Fruit fly (Drosophila melanogaster) whole organism, embryonic: ENCODE data around the gene Mondo.

Experiments
- CG12219 ChIP-seq: fragments of 200-800 bp; sonication (Bioruptor generic); optimal IDR thresholded peaks from 3 replicates; lab custom pipeline; 2018; ENCODE audit warnings: missing biosample characterization, mild to moderate bottlenecking, missing genetic modification characterization
- CG1233 ChIP-seq: fragments of 200-800 bp; sonication (Bioruptor generic); optimal IDR thresholded peaks from 4 replicates; lab custom pipeline; 2018; ENCODE audit warnings: missing biosample characterization, mild to moderate bottlenecking, missing genetic modification characterization
- CG12942 ChIP-seq: fragments of 200-800 bp; sonication (Bioruptor generic); optimal IDR thresholded peaks from 3 replicates; lab custom pipeline; 2016; ENCODE audit warnings: missing biosample characterization, missing genetic modification characterization
- CG13775 ChIP-seq: fragments of 200-800 bp; sonication (Bioruptor generic); optimal IDR thresholded peaks from 3 replicates; lab custom pipeline; 2017; ENCODE audit warnings: missing biosample characterization, mild to moderate bottlenecking, missing genetic modification characterization
- CG15514 ChIP-seq: fragments of 200-800 bp; sonication (Bioruptor generic); optimal IDR thresholded peaks from 3 replicates; lab custom pipeline; 2017; ENCODE audit warnings: missing biosample characterization, missing genetic modification characterization, mild to moderate bottlenecking, moderate library complexity, missing genetic modification reagents
- CG1602 ChIP-seq: fragments of 200-800 bp; sonication (Bioruptor generic); optimal IDR thresholded peaks from 3 replicates; lab custom pipeline; 2016; ENCODE audit warnings: missing biosample characterization, missing genetic modification characterization
- CG17359 ChIP-seq: fragments of 200-800 bp; sonication (Bioruptor generic); optimal IDR thresholded peaks from 3 replicates; lab custom pipeline; 2018; ENCODE audit warnings: missing biosample characterization, mild to moderate bottlenecking, missing genetic modification characterization, moderate library complexity
- CG17361 ChIP-seq: fragments of 200-800 bp; sonication (Bioruptor generic); IDR thresholded peaks from 3 replicates; pipeline ENCODE4 v1.3.6; 2022; ENCODE audit warnings: missing biosample characterization, missing genetic modification characterization
- CG17802 ChIP-seq: fragments of 200-800 bp; sonication (Bioruptor generic); optimal IDR thresholded peaks from 2 replicates; lab custom pipeline; 2018; ENCODE audit warnings: missing biosample characterization, mild to moderate bottlenecking, missing genetic modification characterization, moderate library complexity
- CG17829 ChIP-seq: fragments of 200-800 bp; optimal IDR thresholded peaks from 2 replicates; lab custom pipeline; 2019; ENCODE audit warnings: missing biosample characterization, mild to moderate bottlenecking, missing genetic modification characterization, moderate library complexity
- CG2202 ChIP-seq: fragments of 200-800 bp; sonication (Bioruptor generic); optimal IDR thresholded peaks from 2 replicates; lab custom pipeline; 2018; ENCODE audit warnings: missing biosample characterization, mild to moderate bottlenecking, missing genetic modification characterization
- CG2712 ChIP-seq: fragments of 200-800 bp; optimal IDR thresholded peaks from 3 replicates; lab custom pipeline; 2019; ENCODE audit warnings: missing biosample characterization, mild to moderate bottlenecking, missing genetic modification characterization, moderate library complexity
- CG32772 ChIP-seq: fragments of 200-800 bp; sonication (Bioruptor generic); IDR thresholded peaks from 2 replicates; pipeline ENCODE4 v1.3.6; 2022; ENCODE audit warnings: missing biosample characterization, missing genetic modification characterization
- CG3281 ChIP-seq: fragments of 200-800 bp; sonication (Bioruptor generic); optimal IDR thresholded peaks from 3 replicates; lab custom pipeline; 2017; ENCODE audit warnings: missing biosample characterization, mild to moderate bottlenecking, missing genetic modification characterization
- CG34224 ChIP-seq: fragments of 200-800 bp; sonication (Bioruptor generic); IDR thresholded peaks from 3 replicates; pipeline ENCODE4 v1.3.6; 2022; ENCODE audit warnings: missing biosample characterization, missing genetic modification characterization; ENCODE audit not compliant: partially characterized antibody
- CG43689 ChIP-seq: fragments of 200-800 bp; sonication (Bioruptor generic); IDR thresholded peaks from 2 replicates; pipeline ENCODE4 v1.3.6; 2022; ENCODE audit warnings: missing biosample characterization, missing genetic modification characterization
- CG4424 ChIP-seq: fragments of 200-800 bp; sonication (Bioruptor generic); optimal IDR thresholded peaks from 3 replicates; lab custom pipeline; 2016; ENCODE audit warnings: missing biosample characterization, missing genetic modification characterization
- CG7357 ChIP-seq: fragments of 200-800 bp; sonication (Bioruptor generic); IDR thresholded peaks from 3 replicates; pipeline ENCODE4 v1.3.6; 2022; ENCODE audit warnings: missing biosample characterization, missing genetic modification characterization
- CG7745 ChIP-seq: fragments of 200-800 bp; sonication (Bioruptor generic); optimal IDR thresholded peaks from 2 replicates; lab custom pipeline; 2018; ENCODE audit warnings: missing biosample characterization, mild to moderate bottlenecking, missing genetic modification characterization, moderate library complexity
- CG8290 ChIP-seq, 3 experiments: fragments of 200-800 bp; sonication (Bioruptor generic); optimal IDR thresholded peaks; 2 replicates each; lab custom pipeline; 2016 to 2019; ENCODE audit warnings: missing biosample characterization in 3 of 3, missing genetic modification characterization in 3 of 3, mild to moderate bottlenecking in 2 of 3, moderate library complexity in 1 of 3
- D ChIP-seq, 2 experiments: fragments of 200-800 bp in 1 of 2; fragments of >200 bp in 1 of 2; sonication (Bioruptor generic) in 1 of 2; optimal IDR thresholded peaks; 2 replicates in 1 of 2; 3 replicates in 1 of 2; lab custom pipeline; 2017; ENCODE audit warnings: mild to moderate bottlenecking in 1 of 2, missing biosample characterization in 1 of 2, missing genetic modification characterization in 1 of 2, missing genetic modification reagents in 1 of 2
- Fer1 ChIP-seq: fragments of 200-800 bp; sonication (Bioruptor generic); optimal IDR thresholded peaks from 2 replicates; lab custom pipeline; 2017; ENCODE audit warnings: missing biosample characterization, mild to moderate bottlenecking, missing genetic modification characterization
- MBD-R2 ChIP-seq: fragments of 200-800 bp; sonication (Bioruptor generic); IDR thresholded peaks from 2 replicates; pipeline ENCODE4 v1.3.6; 2022; ENCODE audit warnings: missing biosample characterization, missing genetic modification characterization
- MTF-1 ChIP-seq: fragments of 200-800 bp; sonication (Bioruptor generic); optimal IDR thresholded peaks from 2 replicates; lab custom pipeline; 2018; ENCODE audit warnings: missing biosample characterization, mild to moderate bottlenecking, missing genetic modification characterization, borderline replicate concordance
- Mad ChIP-seq: fragments of 200-800 bp; sonication (Bioruptor generic); optimal IDR thresholded peaks from 2 replicates; lab custom pipeline; 2016; ENCODE audit warnings: missing biosample characterization, missing genetic modification characterization
- Max ChIP-seq: fragments of 200-800 bp; sonication (Bioruptor generic); optimal IDR thresholded peaks from 2 replicates; lab custom pipeline; 2016; ENCODE audit warnings: missing biosample characterization, mild to moderate bottlenecking, missing genetic modification characterization
- Med ChIP-seq: fragments of 200-800 bp; sonication (Bioruptor generic); peaks from one replicate; lab custom pipeline; 2016; ENCODE audit warnings: missing biosample characterization, missing genetic modification characterization, mild to moderate bottlenecking, inconsistent platforms, moderate library complexity
- Myb ChIP-seq: fragments of 200-800 bp; sonication (Bioruptor generic); optimal IDR thresholded peaks from 2 replicates; lab custom pipeline; 2016; ENCODE audit warnings: missing biosample characterization, missing genetic modification characterization
- Optix ChIP-seq: fragments of 200-800 bp; sonication (Bioruptor generic); IDR thresholded peaks from 3 replicates; pipeline ENCODE4 v1.3.6; 2022; ENCODE audit warnings: missing biosample characterization, missing genetic modification characterization
- PHDP ChIP-seq: fragments of 200-800 bp; sonication (Bioruptor generic); optimal IDR thresholded peaks from 3 replicates; lab custom pipeline; 2018; ENCODE audit warnings: missing biosample characterization, mild to moderate bottlenecking, missing genetic modification characterization, moderate library complexity
- Scr ChIP-seq: fragments of 200-800 bp; sonication (Bioruptor generic); IDR thresholded peaks from 2 replicates; pipeline ENCODE4 v1.3.6; 2022; ENCODE audit warnings: missing biosample characterization, missing genetic modification characterization; ENCODE audit not compliant: partially characterized antibody
- Sry-δ ChIP-seq: fragments of 200-800 bp; sonication (Bioruptor generic); optimal IDR thresholded peaks from 2 replicates; lab custom pipeline; 2016; ENCODE audit warnings: missing biosample characterization, missing genetic modification characterization
- bab2 ChIP-seq: fragments of 200-800 bp; sonication (Bioruptor generic); optimal IDR thresholded peaks from 2 replicates; lab custom pipeline; 2016; ENCODE audit warnings: missing biosample characterization, missing genetic modification characterization
- bbx ChIP-seq: fragments of 200-800 bp; sonication (Bioruptor generic); IDR thresholded peaks from 2 replicates; pipeline ENCODE4 v1.3.6; 2022; ENCODE audit warnings: missing biosample characterization, missing genetic modification characterization; ENCODE audit not compliant: partially characterized antibody
- crc ChIP-seq: fragments of 200-800 bp; sonication (Bioruptor generic); optimal IDR thresholded peaks from 2 replicates; lab custom pipeline; 2016; ENCODE audit warnings: missing biosample characterization, missing genetic modification characterization
- cwo ChIP-seq: fragments of 200-800 bp; sonication (Bioruptor generic); optimal IDR thresholded peaks from 3 replicates; lab custom pipeline; 2017; ENCODE audit warnings: missing biosample characterization, missing genetic modification characterization, mild to moderate bottlenecking, moderate library complexity, missing genetic modification reagents
- disco-r ChIP-seq: fragments of 200-800 bp; sonication (Bioruptor generic); optimal IDR thresholded peaks from 2 replicates; lab custom pipeline; 2016; ENCODE audit warnings: missing biosample characterization, missing genetic modification characterization
- dmrt11E ChIP-seq: fragments of 200-800 bp; sonication (Bioruptor generic); optimal IDR thresholded peaks from 3 replicates; lab custom pipeline; 2018; ENCODE audit warnings: missing biosample characterization, mild to moderate bottlenecking, missing genetic modification characterization, moderate library complexity
- dpn ChIP-seq, 2 experiments: fragments of 200-800 bp; sonication (Bioruptor generic); optimal IDR thresholded peaks; 3 replicates each; lab custom pipeline; 2016; ENCODE audit warnings: missing biosample characterization in 2 of 2, missing genetic modification characterization in 2 of 2
- ftz-f1 ChIP-seq: fragments of 200-800 bp; sonication (Bioruptor generic); optimal IDR thresholded peaks from 2 replicates; lab custom pipeline; 2016; ENCODE audit warnings: missing biosample characterization, missing genetic modification characterization
- gce ChIP-seq: fragments of 200-800 bp; sonication (Bioruptor generic); IDR thresholded peaks from 3 replicates; pipeline ENCODE4 v1.3.6; 2022; ENCODE audit warnings: missing biosample characterization, missing genetic modification characterization
- jing ChIP-seq: fragments of 200-800 bp; sonication (Bioruptor generic); optimal IDR thresholded peaks from 2 replicates; lab custom pipeline; 2018; ENCODE audit warnings: missing biosample characterization, mild to moderate bottlenecking, missing genetic modification characterization
- pzg ChIP-seq: fragments of 200-800 bp; sonication (Bioruptor generic); optimal IDR thresholded peaks from 3 replicates; lab custom pipeline; 2018; ENCODE audit warnings: missing biosample characterization, mild to moderate bottlenecking, missing genetic modification characterization, moderate library complexity
- sens ChIP-seq: fragments of 200-800 bp; sonication (Bioruptor generic); peaks from one replicate; lab custom pipeline; 2016; ENCODE audit warnings: missing biosample characterization, missing genetic modification characterization
- ssp ChIP-seq: fragments of 200-800 bp; sonication (Bioruptor generic); IDR thresholded peaks from 2 replicates; pipeline ENCODE4 v1.3.6; 2022; ENCODE audit warnings: missing biosample characterization, missing genetic modification characterization
- stwl ChIP-seq: fragments of 200-800 bp; sonication (Bioruptor generic); optimal IDR thresholded peaks from 3 replicates; lab custom pipeline; 2018; ENCODE audit warnings: missing biosample characterization, mild to moderate bottlenecking, missing genetic modification characterization, moderate library complexity
- vnd ChIP-seq: fragments of 200-800 bp; sonication (Bioruptor generic); IDR thresholded peaks from 3 replicates; pipeline ENCODE4 v1.3.6; 2022; ENCODE audit warnings: missing biosample characterization, missing genetic modification characterization; ENCODE audit not compliant: partially characterized antibody

The Mondo gene

DNA sequence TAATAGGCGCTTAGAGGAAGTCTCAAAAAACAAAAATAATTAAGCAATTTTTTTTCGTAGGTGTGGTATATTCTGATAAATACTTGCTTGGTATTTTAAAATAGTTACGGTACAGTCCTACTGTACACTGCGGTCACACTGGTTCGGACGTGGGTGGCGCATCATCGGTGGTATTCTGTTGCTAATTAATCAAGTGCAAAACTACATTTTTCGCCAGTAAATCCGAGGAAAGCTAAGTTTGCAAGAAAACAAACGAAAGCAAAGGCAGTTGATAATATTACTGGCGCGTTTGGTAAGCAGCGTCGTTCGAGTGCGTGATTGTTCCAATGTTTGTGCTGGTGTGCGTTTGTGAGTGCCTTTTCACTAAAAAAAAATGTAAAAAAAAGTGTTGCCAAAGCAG is 47.0 kb downstream of the Mondo start, which contains the start of gene CG8671 (continued):
- TF ChIP-seq CG15514 (GFP tag; lab: Kevin White, UChicago): peak; percentile 40
- TF ChIP-seq Fer1 (GFP tag; lab: Kevin White, UChicago): peak; percentile 1
- TF ChIP-seq CG12219 (GFP tag; lab: Kevin White, UChicago): no peak
- peak; percentile 27 for TF ChIP-seq CG2712 (tag; lab: Kevin White, UChicago)
- peak; percentile 19; the same call in 1 of the 2 replicates for TF ChIP-seq ssp
- no peak for TF ChIP-seq cwo (GFP tag; lab: Kevin White, UChicago)
- TF ChIP-seq bbx (GFP tag; lab: Robert Waterston, UW): 0 out of 2 replicates have a peak, but pooled peaks have one; percentile 43
- peak; percentile 28 for TF ChIP-seq ftz-f1 (GFP tag; lab: Kevin White, UChicago)

DNA sequence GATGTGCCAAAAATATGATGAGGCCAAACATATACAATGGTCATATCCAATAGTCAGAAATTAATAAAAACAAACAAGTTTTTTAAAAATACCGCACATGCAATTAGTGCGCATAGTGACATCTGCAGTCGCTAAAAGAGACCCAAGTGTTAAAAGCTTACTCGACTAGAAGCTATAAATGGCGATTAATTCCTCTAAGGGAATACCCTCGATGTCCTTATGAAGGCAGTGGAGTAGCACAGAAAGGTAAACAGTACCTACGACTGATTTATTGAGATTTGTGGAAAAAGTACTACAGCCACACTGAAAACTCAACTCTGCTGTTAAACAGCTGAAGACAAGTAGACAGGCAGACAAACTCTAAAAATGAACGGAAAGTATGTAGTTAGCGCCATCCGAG is 49.0 kb downstream of the Mondo start:
- TF ChIP-seq CG17829 (peak; percentile 43), CG17359 (tag; lab: Kevin White, UChicago) (peak; percentile 8), disco-r (GFP tag; lab: Kevin White, UChicago) (peak; percentile 37), dmrt11E (peak; percentile 7), CG17361 (GFP tag; lab: Robert Waterston, UW) (0 out of 3 replicates have a peak, but pooled peaks have one; percentile 28), CG7357 (GFP tag; lab: Robert Waterston, UW) (0 out of 3 replicates have a peak, but pooled peaks have one; percentile 38), CG1602 (GFP tag; lab: Kevin White, UChicago) (no peak), Optix (no peak), MBD-R2 (GFP tag; lab: Robert Waterston, UW) (0 out of 2 replicates have a peak, but pooled peaks have one; percentile 48), stwl (tag; lab: Kevin White, UChicago) (peak; percentile 93), CG1233 (GFP tag; lab: Kevin White, UChicago) (peak; percentile 12), CG4424 (GFP tag; lab: Kevin White, UChicago) (peak; percentile 17), Sry-δ (GFP tag; lab: Kevin White, UChicago) (peak; percentile 43), Med (GFP tag; lab: Kevin White, UChicago) (peak; percentile 87), vnd (GFP tag; lab: Robert Waterston, UW) (no peak), crc (GFP tag; lab: Kevin White, UChicago) (peak; percentile 12), sens (GFP tag; lab: Kevin White, UChicago) (peak; percentile 83), Max (GFP tag; lab: Kevin White, UChicago) (no peak), D (optimal IDR thresholded peaks at IDR 0.05; lab: Kevin White, UChicago) (no peak), D (GFP tag; optimal IDR thresholded peaks at IDR 0.05; lab: Kevin White, UChicago) (peak; percentile 25), CG2202 (tag; lab: Kevin White, UChicago) (peak; percentile 19), Scr (GFP tag; lab: Robert Waterston, UW) (peak; percentile 43), gce (GFP tag; lab: Robert Waterston, UW) (no peak), CG3281 (GFP tag; lab: Kevin White, UChicago) (peak; percentile 36), CG7745 (no peak), CG12942 (GFP tag; lab: Kevin White, UChicago) (no peak), Myb (GFP tag; lab: Kevin White, UChicago) (peak; percentile 13), jing (no peak), CG8290 (GFP tag; optimal IDR thresholded peaks at IDR 0.05; lab: Kevin White, UChicago) (peak; percentile 4), CG8290 (tag; optimal IDR thresholded peaks at IDR 0.05; lab: Kevin White, UChicago) (no peak), CG17802 (tag; lab: Kevin White, UChicago) (peak; percentile 67), dpn (GFP tag; optimal IDR thresholded peaks at IDR 0.05; lab: Kevin White, UChicago) (peak in 1 of 2 experiments; percentile 18), CG43689 (GFP tag; lab: Robert Waterston, UW) (no peak), CG32772 (GFP tag; lab: Robert Waterston, UW) (no peak), CG34224 (peak; percentile 29; the same call in 1 of the 3 replicates), MTF-1 (GFP tag; lab: Kevin White, UChicago) (no peak), Mad (GFP tag; lab: Kevin White, UChicago) (no peak), pzg (GFP tag; lab: Kevin White, UChicago) (peak; percentile 77), CG13775 (GFP tag; lab: Kevin White, UChicago) (no peak), bab2 (GFP tag; lab: Kevin White, UChicago) (no peak), CG2712 (tag; lab: Kevin White, UChicago) (peak; percentile 41), PHDP (tag; lab: Kevin White, UChicago) (peak; percentile 21)
